Worm (Caenorhabditis elegans) whole organism, L4 larva: ENCODE measurements around the gene C34D4.3.

Source experiments
- F37D6.2 ChIP-seq: sonication (generic microtip); optimal IDR thresholded peaks from 2 replicates; lab custom pipeline; 2016; ENCODE audit warnings: mild to moderate bottlenecking, missing genetic modification characterization, missing compliant biosample characterization
- Y5F2A.4 ChIP-seq: fragments of 200-800 bp; sonication (Bioruptor generic); optimal IDR thresholded peaks from 2 replicates; lab custom pipeline; 2018; ENCODE audit warnings: mild to moderate bottlenecking, missing genetic modification characterization, missing compliant biosample characterization
- Y75B8A.6 ChIP-seq: fragments of 200-800 bp; sonication (Bioruptor generic); IDR thresholded peaks from 2 replicates; pipeline ENCODE4 v1.3.6; 2022; ENCODE audit warnings: missing genetic modification reagents, missing genetic modification characterization, missing compliant biosample characterization
- ZK337.2 ChIP-seq: fragments of 200-800 bp; sonication (Bioruptor generic); IDR thresholded peaks from 2 replicates; pipeline ENCODE4 v1.3.6; 2022; ENCODE audit warnings: missing genetic modification reagents, missing genetic modification characterization, missing compliant biosample characterization
- aha-1 ChIP-seq: fragments of 150-350 bp; peaks from one replicate; lab custom pipeline; 2014; ENCODE audit warnings: missing biosample characterization, missing genetic modification characterization
- aly-2 ChIP-seq: sonication (generic microtip); optimal IDR thresholded peaks from 2 replicates; lab custom pipeline; 2018; ENCODE audit warnings: missing biosample characterization, missing genetic modification characterization
- ceh-32 ChIP-seq: sonication (generic microtip); optimal IDR thresholded peaks from 2 replicates; lab custom pipeline; 2016; ENCODE audit warnings: mild to moderate bottlenecking, missing genetic modification characterization, missing compliant biosample characterization; ENCODE audit not compliant: poor library complexity
- ceh-62 ChIP-seq: sonication (generic microtip); optimal IDR thresholded peaks from 2 replicates; lab custom pipeline; 2017; ENCODE audit warnings: missing biosample characterization, missing genetic modification characterization
- cey-2 ChIP-seq: sonication (generic microtip); optimal IDR thresholded peaks from 3 replicates; lab custom pipeline; 2017; ENCODE audit warnings: missing genetic modification characterization, mild to moderate bottlenecking, missing compliant biosample characterization, antibody characterized with exemption, borderline replicate concordance; ENCODE audit not compliant: insufficient read depth
- daf-16 ChIP-seq, 3 experiments: sonication (generic microtip); optimal IDR thresholded peaks; 2 replicates each; lab custom pipeline; 2016 to 2017; ENCODE audit warnings: missing genetic modification characterization in 3 of 3, missing genetic modification reagents in 3 of 3, mild to moderate bottlenecking in 2 of 3, missing compliant biosample characterization in 2 of 3, missing biosample characterization in 1 of 3, moderate library complexity in 1 of 3
- daf-19 ChIP-seq: fragments of 200-800 bp; sonication (Bioruptor generic); conservative IDR thresholded peaks from 2 replicates; pipeline ENCODE4 v1.3.6; 2022; ENCODE audit warnings: missing genetic modification characterization, missing compliant biosample characterization
- daf-8 ChIP-seq: fragments of 200-800 bp; sonication (Bioruptor generic); IDR thresholded peaks from 2 replicates; pipeline ENCODE4 v1.3.6; 2022; ENCODE audit warnings: missing genetic modification characterization, missing compliant biosample characterization
- duxl-1 ChIP-seq: sonication (generic microtip); optimal IDR thresholded peaks from 2 replicates; lab custom pipeline; 2016; ENCODE audit warnings: mild to moderate bottlenecking, missing genetic modification characterization, moderate library complexity, missing compliant biosample characterization; ENCODE audit not compliant: poor library complexity
- dve-1 ChIP-seq: sonication (generic microtip); optimal IDR thresholded peaks from 2 replicates; lab custom pipeline; 2017; ENCODE audit warnings: antibody characterized with exemption, mild to moderate bottlenecking, missing genetic modification characterization, missing compliant biosample characterization; ENCODE audit not compliant: insufficient read depth
- egl-27 ChIP-seq: sonication (generic microtip); optimal IDR thresholded peaks from 3 replicates; lab custom pipeline; 2017; ENCODE audit warnings: missing biosample characterization, missing genetic modification reagents, missing genetic modification characterization
- fkh-10 ChIP-seq: fragments of 150-350 bp; optimal IDR thresholded peaks from 2 replicates; lab custom pipeline; 2014; ENCODE audit warnings: missing biosample characterization, missing genetic modification reagents, missing genetic modification characterization
- fos-1 ChIP-seq: fragments of 150-350 bp; optimal IDR thresholded peaks from 2 replicates; lab custom pipeline; 2014; ENCODE audit warnings: missing biosample characterization, missing genetic modification characterization
- hif-1 ChIP-seq, 2 experiments: sonication (generic microtip); optimal IDR thresholded peaks; 2 replicates each; lab custom pipeline; 2016 to 2017; ENCODE audit warnings: missing compliant biosample characterization in 2 of 2, missing genetic modification characterization in 2 of 2, missing genetic modification reagents in 2 of 2, missing genotype in 2 of 2, mild to moderate bottlenecking in 1 of 2
- hlh-11 ChIP-seq: fragments of 200-800 bp; sonication (Bioruptor generic); optimal IDR thresholded peaks from 2 replicates; lab custom pipeline; 2018; ENCODE audit warnings: mild to moderate bottlenecking, missing genetic modification characterization, missing compliant biosample characterization
- hlh-30 ChIP-seq: sonication (generic microtip); optimal IDR thresholded peaks from 2 replicates; lab custom pipeline; 2017; ENCODE audit warnings: antibody characterized with exemption, mild to moderate bottlenecking, missing genetic modification characterization, missing compliant biosample characterization; ENCODE audit not compliant: insufficient read depth
- jun-1 ChIP-seq: fragments of 150-350 bp; optimal IDR thresholded peaks from 2 replicates; lab custom pipeline; 2014; ENCODE audit warnings: missing biosample characterization, missing genetic modification reagents, missing genetic modification characterization
- lin-1 ChIP-seq: fragments of 200-800 bp; sonication (Bioruptor generic); IDR thresholded peaks from 2 replicates; pipeline ENCODE4 v1.3.6; 2022; ENCODE audit warnings: missing genetic modification reagents, missing genetic modification characterization, missing compliant biosample characterization
- lin-13 ChIP-seq: fragments of 150-350 bp; optimal IDR thresholded peaks from 2 replicates; lab custom pipeline; 2014; ENCODE audit warnings: missing biosample characterization, missing genetic modification reagents, missing genetic modification characterization
- lin-39 ChIP-seq: fragments of 150-350 bp; optimal IDR thresholded peaks from 2 replicates; lab custom pipeline; 2014; ENCODE audit warnings: missing biosample characterization, missing genetic modification reagents, missing genetic modification characterization
- lsy-2 ChIP-seq, 2 experiments: fragments of 150-350 bp in 1 of 2; sonication (generic microtip) in 1 of 2; optimal IDR thresholded peaks; 2 replicates each; lab custom pipeline; 2014 to 2017; ENCODE audit warnings: missing biosample characterization in 2 of 2, missing genetic modification characterization in 2 of 2
- mdl-1 ChIP-seq, 2 experiments: fragments of 150-350 bp in 1 of 2; sonication (generic microtip) in 1 of 2; optimal IDR thresholded peaks; 2 replicates each; lab custom pipeline; 2014 to 2017; ENCODE audit warnings: missing biosample characterization in 2 of 2, missing genetic modification characterization in 2 of 2
- mes-2 ChIP-seq: sonication (generic microtip); optimal IDR thresholded peaks from 2 replicates; lab custom pipeline; 2016; ENCODE audit warnings: missing genotype, mild to moderate bottlenecking, missing genetic modification characterization, missing compliant biosample characterization; ENCODE audit not compliant: poor library complexity, severe bottlenecking
- mxl-2 ChIP-seq: fragments of 200-800 bp; sonication (Bioruptor generic); conservative IDR thresholded peaks from 2 replicates; pipeline ENCODE4 v1.3.6; 2022; ENCODE audit warnings: missing genetic modification reagents, missing genetic modification characterization, missing compliant biosample characterization
- nhr-10 ChIP-seq: fragments of 150-350 bp; optimal IDR thresholded peaks from 2 replicates; lab custom pipeline; 2014; ENCODE audit warnings: missing biosample characterization, missing genetic modification characterization
- nhr-111 ChIP-seq: fragments of 200-800 bp; sonication (Bioruptor generic); optimal IDR thresholded peaks from 2 replicates; lab custom pipeline; 2018; ENCODE audit warnings: mild to moderate bottlenecking, missing genetic modification characterization, missing compliant biosample characterization
- nhr-25 ChIP-seq: sonication (generic microtip); optimal IDR thresholded peaks from 2 replicates; lab custom pipeline; 2017; ENCODE audit warnings: missing genetic modification characterization, mild to moderate bottlenecking, missing compliant biosample characterization, antibody characterized with exemption, moderate library complexity, borderline replicate concordance; ENCODE audit not compliant: insufficient read depth
- nhr-28 ChIP-seq: fragments of 150-350 bp; optimal IDR thresholded peaks from 2 replicates; lab custom pipeline; 2014; ENCODE audit warnings: missing biosample characterization, missing genetic modification characterization
- nhr-41 ChIP-seq: fragments of 200-800 bp; sonication (Bioruptor generic); IDR thresholded peaks from 2 replicates; pipeline ENCODE4 v1.3.6; 2022; ENCODE audit warnings: missing genetic modification reagents, missing genetic modification characterization, missing compliant biosample characterization
- nhr-42 ChIP-seq: fragments of 200-800 bp; sonication (Bioruptor generic); IDR thresholded peaks from 2 replicates; pipeline ENCODE4 v1.3.6; 2022; ENCODE audit warnings: missing genetic modification characterization, missing compliant biosample characterization
- nhr-48 ChIP-seq: sonication (generic microtip); optimal IDR thresholded peaks from 2 replicates; lab custom pipeline; 2016; ENCODE audit warnings: mild to moderate bottlenecking, missing genetic modification characterization, missing compliant biosample characterization
- nhr-6 ChIP-seq: fragments of 150-350 bp; optimal IDR thresholded peaks from 2 replicates; lab custom pipeline; 2014; ENCODE audit warnings: missing biosample characterization, missing genetic modification characterization
- nhr-77 ChIP-seq: fragments of 150-350 bp; optimal IDR thresholded peaks from 2 replicates; lab custom pipeline; 2014; ENCODE audit warnings: missing biosample characterization, missing genetic modification characterization
- pqm-1 ChIP-seq: sonication (generic microtip); optimal IDR thresholded peaks from 2 replicates; lab custom pipeline; 2017; ENCODE audit warnings: missing biosample characterization, missing genetic modification characterization
- saeg-2 ChIP-seq: fragments of 200-800 bp; sonication (Bioruptor generic); IDR thresholded peaks from 2 replicates; pipeline ENCODE4 v1.3.6; 2022; ENCODE audit warnings: missing genetic modification reagents, missing genetic modification characterization, missing compliant biosample characterization
- spr-3 ChIP-seq: fragments of 200-800 bp; sonication (Bioruptor generic); optimal IDR thresholded peaks from 2 replicates; lab custom pipeline; 2018; ENCODE audit warnings: mild to moderate bottlenecking, missing genetic modification characterization, missing compliant biosample characterization
- unc-130 ChIP-seq: sonication (generic microtip); optimal IDR thresholded peaks from 2 replicates; lab custom pipeline; 2016; ENCODE audit warnings: missing genetic modification reagents, missing genetic modification characterization, missing compliant biosample characterization
- unc-62 ChIP-seq, 3 experiments: fragments of 150-350 bp in 1 of 3; sonication (generic microtip); optimal IDR thresholded peaks in 2 of 3; peaks in 1 of 3; 1 replicate in 1 of 3; 2 replicates in 2 of 3; lab custom pipeline; 2014 to 2017; ENCODE audit warnings: missing biosample characterization in 3 of 3, missing genetic modification characterization in 3 of 3, missing genetic modification reagents in 3 of 3, missing genotype in 1 of 3
- zip-11 ChIP-seq: fragments of 200-800 bp; sonication (Bioruptor generic); IDR thresholded peaks from 2 replicates; pipeline ENCODE4 v1.3.6; 2022; ENCODE audit warnings: missing genetic modification characterization, missing compliant biosample characterization
- zip-2 ChIP-seq: fragments of 150-350 bp; optimal IDR thresholded peaks from 2 replicates; lab custom pipeline; 2014; ENCODE audit warnings: missing biosample characterization, missing genetic modification characterization

Gene C34D4.3

ce11 chrIV:7188528-7189422 lies 35.3 kb downstream of the C34D4.3 start, which contains the start of gene srlf-7 (continued):
- TF ChIP-seq hlh-30 (tag; lab: Kevin White, UChicago) (peak; percentile 77), daf-16 (GFP tag; optimal IDR thresholded peaks at IDR 0.05; lab: Kevin White, UChicago) (peak in 1 of 2 experiments; percentile 87), daf-16 (tag; optimal IDR thresholded peaks at IDR 0.05; lab: Kevin White, UChicago) (peak; percentile 100), unc-130 (no peak), dve-1 (peak; percentile 98), aly-2 (no peak), lin-1 (peak; percentile 97), ceh-62 (tag; lab: Kevin White, UChicago) (no peak), cey-2 (tag; lab: Kevin White, UChicago) (peak; percentile 36), mxl-2 (GFP tag; lab: Robert Waterston, UW) (no peak), jun-1 (tag; lab: Kevin White, UChicago) (peak; percentile 62), ZK337.2 (GFP tag; lab: Robert Waterston, UW) (no peak), nhr-48 (tag; lab: Kevin White, UChicago) (peak; percentile 87), fkh-10 (GFP tag; lab: Kevin White, UChicago) (peak; percentile 41), nhr-25 (tag; lab: Kevin White, UChicago) (no peak), aha-1 (tag; lab: Kevin White, UChicago) (peak; percentile 96), nhr-77 (tag; lab: Kevin White, UChicago) (peak; percentile 95), fos-1 (tag; lab: Kevin White, UChicago) (peak; percentile 52), mdl-1 (tag; optimal IDR thresholded peaks at IDR 0.05; lab: Kevin White, UChicago) (peak; percentile 0 to 87), nhr-28 (peak; percentile 99), lin-13 (GFP tag; lab: Kevin White, UChicago) (no peak), saeg-2 (GFP tag; lab: Robert Waterston, UW) (no peak), unc-62 (GFP tag; optimal IDR thresholded peaks at IDR 0.05 in 1 of 2; lab: Kevin White, UChicago) (peak; percentile 29 to 47), unc-62 (tag; optimal IDR thresholded peaks at IDR 0.05; lab: Kevin White, UChicago) (no peak), nhr-41 (GFP tag; lab: Robert Waterston, UW) (peak; percentile 68; the same call in 1 of the 2 replicates), hlh-11 (tag; lab: Kevin White, UChicago) (peak; percentile 95)

ce11 chrIV:7190409-7190808 lies 36.9 kb downstream of the C34D4.3 start:
- TF ChIP-seq egl-27 (tag; lab: Kevin White, UChicago) (no peak), spr-3 (GFP tag; lab: Kevin White, UChicago) (no peak), lin-13 (GFP tag; lab: Kevin White, UChicago) (no peak), daf-19 (no peak), duxl-1 (tag; lab: Kevin White, UChicago) (no peak), Y75B8A.6 (GFP tag; lab: Robert Waterston, UW) (no peak), daf-8 (no peak), mes-2 (tag; lab: Kevin White, UChicago) (no peak), nhr-10 (tag; lab: Kevin White, UChicago) (peak; percentile 10), nhr-111 (no peak), aha-1 (tag; lab: Kevin White, UChicago) (peak; percentile 80), pqm-1 (peak; percentile 93), nhr-6 (tag; lab: Kevin White, UChicago) (no peak), nhr-48 (tag; lab: Kevin White, UChicago) (peak; percentile 72), Y5F2A.4 (no peak), daf-16 (GFP tag; optimal IDR thresholded peaks at IDR 0.05; lab: Kevin White, UChicago) (peak in 1 of 2 experiments; percentile 36), daf-16 (tag; optimal IDR thresholded peaks at IDR 0.05; lab: Kevin White, UChicago) (peak; percentile 91), nhr-42 (GFP tag; lab: Robert Waterston, UW) (no peak), hlh-30 (tag; lab: Kevin White, UChicago) (peak; percentile 67), lsy-2 (tag; optimal IDR thresholded peaks at IDR 0.05; lab: Kevin White, UChicago) (no peak), ceh-32 (tag; lab: Kevin White, UChicago) (no peak), fkh-10 (GFP tag; lab: Kevin White, UChicago) (no peak), hif-1 (tag; optimal IDR thresholded peaks at IDR 0.05; lab: Kevin White, UChicago) (no peak), zip-11 (no peak), unc-62 (GFP tag; optimal IDR thresholded peaks at IDR 0.05 in 1 of 2; lab: Kevin White, UChicago) (peak in 1 of 2 experiments; percentile 28), unc-62 (tag; optimal IDR thresholded peaks at IDR 0.05; lab: Kevin White, UChicago) (no peak), zip-2 (tag; lab: Kevin White, UChicago) (no peak), nhr-28 (peak; percentile 95), F37D6.2 (no peak), lin-39 (no peak)
